Fruit fly (Drosophila melanogaster) Kc167 (cell line): Measurements from ENCODE around the gene Indy.

Source experiments
- Myc ChIP-seq: fragments of >200 bp; optimal IDR thresholded peaks from 2 replicates; lab custom pipeline; 2017; ENCODE audit warnings: missing external identifiers
- Sin3A ChIP-seq: fragments of >200 bp; optimal IDR thresholded peaks from 2 replicates; lab custom pipeline; 2018; ENCODE audit warnings: missing external identifiers
- h ChIP-seq: fragments of >200 bp; optimal IDR thresholded peaks from 3 replicates; lab custom pipeline; 2018; ENCODE audit warnings: missing external identifiers
- insv ChIP-seq: fragments of >200 bp; optimal IDR thresholded peaks from 3 replicates; lab custom pipeline; 2018; ENCODE audit warnings: missing external identifiers
- psq ChIP-seq: fragments of >200 bp; optimal IDR thresholded peaks from 2 replicates; lab custom pipeline; 2017; ENCODE audit warnings: missing external identifiers
- ttk ChIP-seq: sonication (Bioruptor generic); optimal IDR thresholded peaks from 2 replicates; lab custom pipeline; 2017; ENCODE audit warnings: missing external identifiers

DNA sequence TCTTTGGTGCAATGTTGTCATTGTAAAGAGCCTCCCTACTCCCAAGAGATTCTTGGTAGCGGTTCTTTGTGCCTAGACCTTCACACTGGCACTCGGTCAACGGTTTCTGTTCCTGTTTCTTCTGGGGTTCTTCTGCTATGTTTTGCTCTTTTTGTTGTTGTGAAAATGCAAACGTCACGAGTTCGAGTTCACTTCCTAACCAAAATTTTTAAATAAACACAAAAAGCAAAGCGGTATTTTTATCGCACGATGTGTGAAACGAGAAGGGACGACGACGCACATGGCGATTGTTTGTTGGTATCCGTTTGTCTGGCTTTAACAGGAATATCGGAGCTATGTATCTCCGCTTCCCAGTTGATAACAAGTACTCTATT lies 6.1 kb downstream of the Indy start:
- TF ChIP-seq insv (lab: Kevin White, UChicago) (no peak), h (lab: Kevin White, UChicago) (no peak), psq (lab: Kevin White, UChicago) (no peak), Sin3A (lab: Kevin White, UChicago) (no peak), Myc (lab: Kevin White, UChicago) (no peak), ttk (no peak)
